Fruit fly (Drosophila melanogaster): ENCODE data around the gene CG5541.

DNA sequence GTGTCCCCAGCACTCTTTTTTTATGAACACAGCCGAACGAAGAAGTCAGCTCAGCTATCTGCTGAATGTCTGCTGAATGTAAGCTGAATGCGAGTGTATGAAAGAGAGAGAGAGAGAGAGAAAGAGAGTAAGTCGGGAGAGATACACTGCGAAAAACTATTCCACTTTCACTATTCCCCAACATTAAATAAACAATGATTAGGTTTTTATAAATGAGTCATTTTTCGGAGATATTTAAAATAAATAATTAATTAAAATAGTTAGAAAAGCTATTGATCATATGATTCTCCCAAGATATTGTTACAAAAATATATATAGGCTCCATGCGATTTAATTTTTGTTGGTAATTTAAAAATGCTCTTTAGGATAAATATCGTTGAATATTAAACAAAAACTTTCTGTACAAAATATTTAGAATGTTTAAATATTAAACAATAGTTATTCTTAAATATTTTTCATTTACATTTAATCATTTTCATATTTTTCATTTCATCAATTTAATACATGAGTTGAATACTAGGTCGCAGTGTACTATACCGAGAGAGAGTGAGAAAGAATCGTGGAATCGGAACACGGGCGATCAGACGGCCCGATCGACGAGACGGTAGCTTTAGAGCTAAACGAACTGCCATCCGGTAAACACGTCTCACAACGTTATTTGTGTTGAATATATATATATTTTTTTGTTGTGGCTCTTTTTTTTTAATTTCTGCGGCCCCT lies 19.9 kb upstream of the CG5541 start, which contains the start of gene be:
- no peak for TF ChIP-seq CG5204 (GFP tag; optimal IDR thresholded peaks at IDR 0.05)
- TF ChIP-seq CG7101 (tag; optimal IDR thresholded peaks at IDR 0.05) = peak; percentile 82
- TF ChIP-seq cic (GFP tag; optimal IDR thresholded peaks at IDR 0.05) = no peak
- peak; percentile 37 for TF ChIP-seq ovo (GFP tag; optimal IDR thresholded peaks at IDR 0.05)
- TF ChIP-seq tj (GFP tag; optimal IDR thresholded peaks at IDR 0.05) = peak; percentile 40
